Fruit fly (Drosophila melanogaster) whole organism, embryonic: ENCODE measurements around the gene fz3.

Experiments used
- Atf6 ChIP-seq: fragments of 200-800 bp; sonication (Bioruptor generic); IDR thresholded peaks from 2 replicates; pipeline ENCODE4 v1.3.6; 2022; ENCODE audit warnings: missing biosample characterization, missing genetic modification characterization
- B-H1 ChIP-seq: fragments of 200-800 bp; sonication (Bioruptor generic); IDR thresholded peaks from 3 replicates; pipeline ENCODE4 v1.3.6; 2022; ENCODE audit warnings: missing biosample characterization, missing genetic modification characterization
- CG10366 ChIP-seq: fragments of 200-800 bp; sonication (Bioruptor generic); IDR thresholded peaks from 2 replicates; pipeline ENCODE4 v1.3.6; 2022; ENCODE audit warnings: missing biosample characterization, missing genetic modification characterization
- CG12391 ChIP-seq: fragments of 200-800 bp; sonication (Bioruptor generic); optimal IDR thresholded peaks from 3 replicates; lab custom pipeline; 2018; ENCODE audit warnings: missing biosample characterization, mild to moderate bottlenecking, missing genetic modification characterization, moderate library complexity
- CG12942 ChIP-seq: fragments of 200-800 bp; sonication (Bioruptor generic); optimal IDR thresholded peaks from 3 replicates; lab custom pipeline; 2016; ENCODE audit warnings: missing biosample characterization, missing genetic modification characterization
- CG13123 ChIP-seq: fragments of 200-800 bp; sonication (Bioruptor generic); optimal IDR thresholded peaks from 2 replicates; lab custom pipeline; 2016; ENCODE audit warnings: missing biosample characterization, missing genetic modification characterization
- CG14860 ChIP-seq: fragments of 200-800 bp; sonication (Bioruptor generic); IDR thresholded peaks from 3 replicates; pipeline ENCODE4 v1.3.6; 2022; ENCODE audit warnings: missing biosample characterization, missing genetic modification characterization; ENCODE audit not compliant: partially characterized antibody
- CG18011 ChIP-seq: fragments of 200-800 bp; sonication (Bioruptor generic); optimal IDR thresholded peaks from 2 replicates; lab custom pipeline; 2017; ENCODE audit warnings: missing biosample characterization, missing genetic modification characterization, mild to moderate bottlenecking, moderate library complexity, missing genotype
- CG18262 ChIP-seq: fragments of 200-800 bp; optimal IDR thresholded peaks from 3 replicates; lab custom pipeline; 2019; ENCODE audit warnings: missing biosample characterization, mild to moderate bottlenecking, missing genetic modification characterization, moderate library complexity
- CG18599 ChIP-seq: fragments of 200-800 bp; sonication (Bioruptor generic); optimal IDR thresholded peaks from 3 replicates; lab custom pipeline; 2017; ENCODE audit warnings: missing biosample characterization, missing genetic modification characterization, mild to moderate bottlenecking, moderate library complexity, missing genetic modification reagents
- CG2889 ChIP-seq: fragments of 200-800 bp; sonication (Bioruptor generic); IDR thresholded peaks from 3 replicates; pipeline ENCODE4 v1.3.6; 2022; ENCODE audit warnings: missing biosample characterization, missing genetic modification characterization
- CG3065 ChIP-seq: fragments of 200-800 bp; sonication (Bioruptor generic); optimal IDR thresholded peaks from 2 replicates; lab custom pipeline; 2016; ENCODE audit warnings: missing biosample characterization, missing genetic modification characterization
- CG3281 ChIP-seq: fragments of 200-800 bp; sonication (Bioruptor generic); optimal IDR thresholded peaks from 3 replicates; lab custom pipeline; 2017; ENCODE audit warnings: missing biosample characterization, mild to moderate bottlenecking, missing genetic modification characterization
- CG33213 ChIP-seq: fragments of 200-800 bp; sonication (Bioruptor generic); optimal IDR thresholded peaks from 3 replicates; lab custom pipeline; 2016; ENCODE audit warnings: missing biosample characterization, missing genetic modification characterization
- CG34224 ChIP-seq: fragments of 200-800 bp; sonication (Bioruptor generic); IDR thresholded peaks from 3 replicates; pipeline ENCODE4 v1.3.6; 2022; ENCODE audit warnings: missing biosample characterization, missing genetic modification characterization; ENCODE audit not compliant: partially characterized antibody
- CG4282 ChIP-seq: fragments of 200-800 bp; sonication (Bioruptor generic); optimal IDR thresholded peaks from 2 replicates; lab custom pipeline; 2016; ENCODE audit warnings: missing biosample characterization, missing genetic modification characterization
- CG4404 ChIP-seq: fragments of 200-800 bp; sonication (Bioruptor generic); IDR thresholded peaks from 2 replicates; pipeline ENCODE4 v1.3.6; 2022; ENCODE audit warnings: missing biosample characterization, missing genetic modification characterization
- CG7357 ChIP-seq: fragments of 200-800 bp; sonication (Bioruptor generic); IDR thresholded peaks from 3 replicates; pipeline ENCODE4 v1.3.6; 2022; ENCODE audit warnings: missing biosample characterization, missing genetic modification characterization
- CG7987 ChIP-seq: fragments of 200-800 bp; sonication (Bioruptor generic); optimal IDR thresholded peaks from 2 replicates; lab custom pipeline; 2018; ENCODE audit warnings: missing biosample characterization, mild to moderate bottlenecking, missing genetic modification characterization, moderate library complexity
- CkIIα-i1 ChIP-seq: fragments of 200-800 bp; sonication (Bioruptor generic); IDR thresholded peaks from 2 replicates; pipeline ENCODE4 v1.3.6; 2022; ENCODE audit warnings: missing biosample characterization, missing genetic modification characterization
- D19A ChIP-seq: fragments of 200-800 bp; optimal IDR thresholded peaks from 3 replicates; lab custom pipeline; 2019; ENCODE audit warnings: missing biosample characterization, mild to moderate bottlenecking, missing genetic modification characterization, moderate library complexity
- Dref ChIP-seq: fragments of 200-800 bp; sonication (Bioruptor generic); IDR thresholded peaks from 2 replicates; pipeline ENCODE4 v1.3.6; 2022; ENCODE audit warnings: missing biosample characterization, missing genetic modification characterization
- Hand ChIP-seq: fragments of 200-800 bp; sonication (Bioruptor generic); optimal IDR thresholded peaks from 2 replicates; lab custom pipeline; 2017; ENCODE audit warnings: mild to moderate bottlenecking, missing biosample characterization, missing genetic modification reagents, missing genetic modification characterization
- Hr3 ChIP-seq: fragments of 200-800 bp; sonication (Bioruptor generic); optimal IDR thresholded peaks from 3 replicates; lab custom pipeline; 2016; ENCODE audit warnings: missing biosample characterization, missing genetic modification characterization
- Hr51 ChIP-seq, 2 experiments: fragments of 200-800 bp; sonication (Bioruptor generic); optimal IDR thresholded peaks; 2 replicates in 1 of 2; 3 replicates in 1 of 2; lab custom pipeline; 2016 to 2018; ENCODE audit warnings: missing biosample characterization in 2 of 2, missing genetic modification characterization in 2 of 2, mild to moderate bottlenecking in 1 of 2, moderate library complexity in 1 of 2
- MESR4 ChIP-seq: fragments of 200-800 bp; sonication (Bioruptor generic); optimal IDR thresholded peaks from 2 replicates; lab custom pipeline; 2018; ENCODE audit warnings: missing biosample characterization, mild to moderate bottlenecking, missing genetic modification characterization, moderate library complexity
- Max ChIP-seq: fragments of 200-800 bp; sonication (Bioruptor generic); optimal IDR thresholded peaks from 2 replicates; lab custom pipeline; 2016; ENCODE audit warnings: missing biosample characterization, mild to moderate bottlenecking, missing genetic modification characterization
- Optix ChIP-seq: fragments of 200-800 bp; sonication (Bioruptor generic); IDR thresholded peaks from 3 replicates; pipeline ENCODE4 v1.3.6; 2022; ENCODE audit warnings: missing biosample characterization, missing genetic modification characterization
- Ptx1 ChIP-seq: fragments of 200-800 bp; sonication (Bioruptor generic); IDR thresholded peaks from 2 replicates; pipeline ENCODE4 v1.3.6; 2022; ENCODE audit warnings: missing biosample characterization, missing genetic modification characterization
- Spps ChIP-seq: fragments of 200-800 bp; sonication (Bioruptor generic); optimal IDR thresholded peaks from 2 replicates; lab custom pipeline; 2018; ENCODE audit warnings: missing biosample characterization, mild to moderate bottlenecking, missing genetic modification characterization
- br ChIP-seq: fragments of >200 bp; optimal IDR thresholded peaks from 2 replicates; lab custom pipeline; 2017
- disco-r ChIP-seq: fragments of 200-800 bp; sonication (Bioruptor generic); optimal IDR thresholded peaks from 2 replicates; lab custom pipeline; 2016; ENCODE audit warnings: missing biosample characterization, missing genetic modification characterization
- ewg ChIP-seq: fragments of 200-800 bp; sonication (Bioruptor generic); optimal IDR thresholded peaks from 3 replicates; lab custom pipeline; 2017; ENCODE audit warnings: mild to moderate bottlenecking, missing biosample characterization, missing genetic modification reagents, missing genetic modification characterization
- gfzf ChIP-seq: fragments of 200-800 bp; sonication (Bioruptor generic); optimal IDR thresholded peaks from 2 replicates; lab custom pipeline; 2016; ENCODE audit warnings: missing biosample characterization, mild to moderate bottlenecking, missing genetic modification characterization, moderate library complexity
- grau ChIP-seq: fragments of 200-800 bp; optimal IDR thresholded peaks from 3 replicates; lab custom pipeline; 2019; ENCODE audit warnings: missing biosample characterization, mild to moderate bottlenecking, missing genetic modification characterization, moderate library complexity
- grn ChIP-seq: fragments of 200-800 bp; sonication (Bioruptor generic); optimal IDR thresholded peaks from 3 replicates; lab custom pipeline; 2017; ENCODE audit warnings: missing biosample characterization, missing genetic modification characterization
- lbe ChIP-seq: fragments of 200-800 bp; sonication (Bioruptor generic); optimal IDR thresholded peaks from 2 replicates; lab custom pipeline; 2016; ENCODE audit warnings: missing biosample characterization, mild to moderate bottlenecking, missing genetic modification characterization
- lov ChIP-seq, 2 experiments: fragments of 200-800 bp in 1 of 2; fragments of >200 bp in 1 of 2; sonication (Bioruptor generic) in 1 of 2; IDR thresholded peaks in 1 of 2; optimal IDR thresholded peaks in 1 of 2; 2 replicates in 1 of 2; 3 replicates in 1 of 2; pipeline versions ENCODE4 v1.3.6 to Lab custom; 2017 to 2022; ENCODE audit warnings: missing biosample characterization in 1 of 2, missing genetic modification characterization in 1 of 2
- oc ChIP-seq: fragments of 200-800 bp; sonication (Bioruptor generic); optimal IDR thresholded peaks from 2 replicates; lab custom pipeline; 2018; ENCODE audit warnings: missing biosample characterization, mild to moderate bottlenecking, missing genetic modification characterization, moderate library complexity
- sim ChIP-seq: fragments of 200-800 bp; sonication (Bioruptor generic); IDR thresholded peaks from 2 replicates; pipeline ENCODE4 v1.3.6; 2022; ENCODE audit warnings: missing biosample characterization, missing genetic modification characterization
- slp2 ChIP-seq: fragments of 200-800 bp; sonication (Bioruptor generic); optimal IDR thresholded peaks from 2 replicates; lab custom pipeline; 2016; ENCODE audit warnings: missing biosample characterization, missing genetic modification characterization
- stwl ChIP-seq: fragments of 200-800 bp; sonication (Bioruptor generic); optimal IDR thresholded peaks from 3 replicates; lab custom pipeline; 2018; ENCODE audit warnings: missing biosample characterization, mild to moderate bottlenecking, missing genetic modification characterization, moderate library complexity
- tio ChIP-seq: fragments of 200-800 bp; sonication (Bioruptor generic); optimal IDR thresholded peaks from 2 replicates; lab custom pipeline; 2017; ENCODE audit warnings: missing biosample characterization, missing genetic modification characterization, inconsistent platforms
- tna ChIP-seq: fragments of 200-800 bp; sonication (Bioruptor generic); IDR thresholded peaks from 2 replicates; pipeline ENCODE4 v1.3.6; 2022; ENCODE audit warnings: missing biosample characterization, missing genetic modification characterization; ENCODE audit not compliant: partially characterized antibody
- ttk ChIP-seq: fragments of 200-800 bp; sonication (Bioruptor generic); IDR thresholded peaks from 2 replicates; pipeline ENCODE4 v2.1.2; 2022; ENCODE audit warnings: missing biosample characterization, missing genetic modification characterization
- vfl ChIP-seq: fragments of 200-800 bp; sonication (Bioruptor generic); optimal IDR thresholded peaks from 2 replicates; lab custom pipeline; 2016; ENCODE audit warnings: missing biosample characterization, missing genetic modification characterization
- wor ChIP-seq: fragments of 200-800 bp; sonication (Bioruptor generic); IDR thresholded peaks from 2 replicates; pipeline ENCODE4 v1.3.6; 2022; ENCODE audit warnings: missing biosample characterization, missing genetic modification characterization
- yki ChIP-seq: fragments of >200 bp; optimal IDR thresholded peaks from 3 replicates; lab custom pipeline; 2018
- zfh2 ChIP-seq: fragments of 200-800 bp; sonication (Bioruptor generic); optimal IDR thresholded peaks from 2 replicates; lab custom pipeline; 2016; ENCODE audit warnings: missing biosample characterization, missing genetic modification characterization

Gene fz3

DNA sequence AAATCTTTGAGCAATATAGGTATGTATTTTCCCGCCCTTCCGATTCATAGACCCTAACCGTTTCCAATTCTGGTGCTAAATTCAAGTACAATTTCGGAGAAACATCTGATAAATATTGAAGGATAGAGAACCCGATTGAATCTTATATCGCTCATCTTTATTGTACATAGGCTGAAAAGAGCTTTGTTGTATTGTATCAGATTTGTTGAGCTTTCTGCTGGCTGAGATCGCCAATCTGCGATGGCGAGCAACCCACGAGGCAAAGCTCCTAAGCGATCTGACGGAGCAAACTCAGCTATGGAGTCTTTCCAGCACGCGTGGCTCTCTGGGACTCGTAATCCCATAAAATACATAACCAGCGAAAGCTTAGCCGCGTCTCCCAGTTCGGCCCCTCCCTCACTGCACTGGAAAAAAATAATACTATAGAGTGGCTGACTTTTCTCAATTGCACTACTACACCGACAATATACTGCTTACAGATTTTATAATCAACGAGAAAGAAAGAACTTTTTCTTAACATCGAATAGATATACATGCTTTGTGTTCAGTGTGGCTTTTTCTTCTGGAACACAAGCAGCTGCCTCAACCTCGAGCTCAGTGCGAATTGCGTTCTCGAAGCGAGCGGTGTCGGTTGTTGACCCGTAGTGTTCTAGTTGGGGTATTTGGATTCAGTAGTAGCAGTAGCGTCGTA is 14.0 kb upstream of the fz3 start (continued):
- TF ChIP-seq wor (GFP tag; lab: Robert Waterston, UW) = peak; percentile 32; the same call in 1 of the 2 replicates
- peak; percentile 92 for TF ChIP-seq CG3281 (GFP tag; lab: Kevin White, UChicago)
- TF ChIP-seq CG7987 (GFP tag; lab: Kevin White, UChicago) = peak; percentile 54
- TF ChIP-seq CG4282 (GFP tag; lab: Kevin White, UChicago) = peak; percentile 81
- 0 out of 2 replicates have a peak, but pooled peaks have one; percentile 33 for TF ChIP-seq Dref (GFP tag; lab: Robert Waterston, UW)
- peak; percentile 86 for TF ChIP-seq CG10366
- peak; percentile 59 for TF ChIP-seq CG4404 (GFP tag; lab: Robert Waterston, UW)
- peak; percentile 69; the same call in 2 of the 3 replicates for TF ChIP-seq CG7357 (GFP tag; lab: Robert Waterston, UW)
- peak; percentile 58 for TF ChIP-seq Hr3
- peak; percentile 91 for TF ChIP-seq zfh2 (GFP tag; lab: Kevin White, UChicago)
- TF ChIP-seq Optix (GFP tag; lab: Robert Waterston, UW) = peak; percentile 73
- TF ChIP-seq CG13123 = peak; percentile 50
- TF ChIP-seq br (lab: Kevin White, UChicago) = no peak
- TF ChIP-seq CG18011 (GFP tag; lab: Kevin White, UChicago) = peak; percentile 76
- TF ChIP-seq CG3065 = peak; percentile 50
- peak; percentile 87 for TF ChIP-seq vfl (GFP tag; lab: Kevin White, UChicago)
- TF ChIP-seq Max (GFP tag; lab: Kevin White, UChicago) = peak; percentile 70
- TF ChIP-seq ttk (GFP tag; lab: Robert Waterston, UW) = peak; percentile 62
- TF ChIP-seq tna = no peak
- peak; percentile 87 for TF ChIP-seq Hand (GFP tag; lab: Kevin White, UChicago)
- TF ChIP-seq ewg (GFP tag; lab: Kevin White, UChicago) = peak; percentile 68
- TF ChIP-seq Ptx1 = peak; percentile 86
- 0 out of 2 replicates have a peak, but pooled peaks have one; percentile 3 for TF ChIP-seq CkIIα-i1 (GFP tag; lab: Robert Waterston, UW)
- peak; percentile 66 for TF ChIP-seq slp2 (GFP tag; lab: Kevin White, UChicago)
- no peak for TF ChIP-seq gfzf (GFP tag; lab: Kevin White, UChicago)
- peak; percentile 96 for TF ChIP-seq CG18599 (GFP tag; lab: Kevin White, UChicago)
- TF ChIP-seq tio (GFP tag; lab: Kevin White, UChicago) = no peak
- TF ChIP-seq lbe (GFP tag; lab: Kevin White, UChicago) = peak; percentile 75
- no peak for TF ChIP-seq Spps (tag; lab: Kevin White, UChicago)
- peak; percentile 71 for TF ChIP-seq CG12942 (GFP tag; lab: Kevin White, UChicago)
- TF ChIP-seq CG12391 (tag; lab: Kevin White, UChicago) = peak; percentile 82
- TF ChIP-seq oc (tag; lab: Kevin White, UChicago) = peak; percentile 68
- peak; percentile 80; the same call in 2 of the 3 replicates for TF ChIP-seq CG2889 (GFP tag; lab: Robert Waterston, UW)
- no peak for TF ChIP-seq stwl (tag; lab: Kevin White, UChicago)
- TF ChIP-seq Atf6 (GFP tag; lab: Robert Waterston, UW) = peak; percentile 92
- TF ChIP-seq yki (lab: Kevin White, UChicago) = no peak
- peak; percentile 70 for TF ChIP-seq disco-r
- TF ChIP-seq sim = no peak
- TF ChIP-seq grn (GFP tag; lab: Kevin White, UChicago) = peak; percentile 68
- no peak for TF ChIP-seq lov (optimal IDR thresholded peaks at IDR 0.05; lab: Kevin White, UChicago)
- no peak for TF ChIP-seq lov (GFP tag; IDR thresholded peaks at IDR 0.05; lab: Robert Waterston, UW)
- peak; percentile 78 for TF ChIP-seq Hr51 (GFP tag; optimal IDR thresholded peaks at IDR 0.05; lab: Kevin White, UChicago)
- peak; percentile 20 for TF ChIP-seq MESR4
- TF ChIP-seq D19A = peak; percentile 65
- TF ChIP-seq B-H1 (GFP tag; lab: Robert Waterston, UW) = peak; percentile 55; the same call in 1 of the 3 replicates
- TF ChIP-seq CG18262 (tag; lab: Kevin White, UChicago) = peak; percentile 64
- TF ChIP-seq grau (tag; lab: Kevin White, UChicago) = peak; percentile 85
- no peak for TF ChIP-seq CG34224 (GFP tag; lab: Robert Waterston, UW)
- peak; percentile 83 for TF ChIP-seq CG33213 (GFP tag; lab: Kevin White, UChicago)
- no peak for TF ChIP-seq CG14860
